Worm (Caenorhabditis elegans) whole organism, midembryonic: ENCODE data around the gene fat-7.

ENCODE experiments used
- T22C8.4 ChIP-seq: fragments of 200-800 bp; sonication (Bioruptor generic); IDR thresholded peaks from 2 replicates; pipeline ENCODE4 v1.3.6; 2022; ENCODE audit warnings: missing genetic modification characterization, missing compliant biosample characterization
- cog-1 ChIP-seq: sonication (generic microtip); optimal IDR thresholded peaks from 2 replicates; lab custom pipeline; 2016; ENCODE audit warnings: missing genetic modification characterization, missing compliant biosample characterization
- tab-1 ChIP-seq: fragments of 200-800 bp; sonication (Bioruptor generic); IDR thresholded peaks from 2 replicates; pipeline ENCODE4 v1.3.6; 2022; ENCODE audit warnings: missing genetic modification characterization, missing compliant biosample characterization

- TF ChIP-seq T22C8.4 (GFP tag; lab: Robert Waterston, UW) (no peak), tab-1 (GFP tag; lab: Robert Waterston, UW) (no peak), cog-1 (tag; lab: Kevin White, UChicago) (no peak)
Observed at ce11 chrV:7140368-7140767, 12.6 kb downstream of the fat-7 start.
